Worm (Caenorhabditis elegans) whole organism, L3 larva: ENCODE measurements around the gene Y75B12A.2.
A peak's percentile ranks its signal among the peaks of the same experiment; 100 is the strongest.
"Not testable (repeated sequence)": the region's sequence is repeated elsewhere in the genome, so short reads cannot be mapped to it uniquely, and the experiment has no call there.

Source experiments
- R02D3.7 ChIP-seq: fragments of 150-350 bp; optimal IDR thresholded peaks from 2 replicates; lab custom pipeline; 2014; ENCODE audit warnings: missing biosample characterization, missing genetic modification characterization
- ZK546.5 ChIP-seq: sonication (generic microtip); optimal IDR thresholded peaks from 2 replicates; lab custom pipeline; 2017; ENCODE audit warnings: missing biosample characterization, missing genetic modification characterization
- aly-2 ChIP-seq: fragments of 150-350 bp; optimal IDR thresholded peaks from 2 replicates; lab custom pipeline; 2014; ENCODE audit warnings: missing biosample characterization, missing genetic modification characterization
- ama-1 ChIP-seq: fragments of 150-350 bp; optimal IDR thresholded peaks from 2 replicates; lab custom pipeline; 2018
- ceh-16 ChIP-seq: sonication (generic microtip); optimal IDR thresholded peaks from 2 replicates; lab custom pipeline; 2017; ENCODE audit warnings: missing biosample characterization, missing genetic modification characterization
- ceh-28 ChIP-seq: fragments of 150-350 bp; optimal IDR thresholded peaks from 2 replicates; lab custom pipeline; 2014; ENCODE audit warnings: missing biosample characterization, missing genetic modification reagents, missing genetic modification characterization
- ceh-82 ChIP-seq: fragments of 150-350 bp; optimal IDR thresholded peaks from 2 replicates; lab custom pipeline; 2014; ENCODE audit warnings: missing biosample characterization, missing genetic modification characterization
- ceh-9 ChIP-seq: sonication (generic microtip); optimal IDR thresholded peaks from 2 replicates; lab custom pipeline; 2018; ENCODE audit warnings: missing biosample characterization, missing genetic modification characterization
- daf-12 ChIP-seq: fragments of 150-350 bp; optimal IDR thresholded peaks from 2 replicates; lab custom pipeline; 2014; ENCODE audit warnings: missing biosample characterization, missing genetic modification reagents, missing genetic modification characterization
- egl-27 ChIP-seq: sonication (generic microtip); optimal IDR thresholded peaks from 4 replicates; lab custom pipeline; 2017; ENCODE audit warnings: missing biosample characterization, missing genetic modification reagents, missing genetic modification characterization
- egl-5 ChIP-seq: fragments of 150-350 bp; optimal IDR thresholded peaks from 2 replicates; lab custom pipeline; 2017; ENCODE audit warnings: missing biosample characterization, missing genetic modification reagents, missing genetic modification characterization, inconsistent platforms
- elt-1 ChIP-seq: fragments of 150-350 bp; optimal IDR thresholded peaks from 2 replicates; lab custom pipeline; 2014; ENCODE audit warnings: missing biosample characterization, missing genetic modification characterization
- elt-2 ChIP-seq: sonication (generic microtip); optimal IDR thresholded peaks from 2 replicates; lab custom pipeline; 2016; ENCODE audit warnings: missing genetic modification reagents, mild to moderate bottlenecking, missing genetic modification characterization, missing compliant biosample characterization
- elt-3 ChIP-seq, 3 experiments: fragments of 150-350 bp in 1 of 3; sonication (generic microtip) in 2 of 3; optimal IDR thresholded peaks; 2 replicates in 2 of 3; 4 replicates in 1 of 3; lab custom pipeline; 2014 to 2017; ENCODE audit warnings: missing biosample characterization in 3 of 3, missing genetic modification characterization in 3 of 3
- fkh-10 ChIP-seq: sonication (generic microtip); optimal IDR thresholded peaks from 2 replicates; lab custom pipeline; 2017; ENCODE audit warnings: missing biosample characterization, missing genetic modification reagents, missing genetic modification characterization
- fos-1 ChIP-seq: fragments of 150-350 bp; optimal IDR thresholded peaks from 2 replicates; lab custom pipeline; 2014; ENCODE audit warnings: missing biosample characterization, missing genetic modification characterization
- hmg-11 ChIP-seq: sonication (generic microtip); optimal IDR thresholded peaks from 2 replicates; lab custom pipeline; 2016; ENCODE audit warnings: missing genetic modification characterization, missing compliant biosample characterization
- jun-1 ChIP-seq: fragments of 150-350 bp; optimal IDR thresholded peaks from 2 replicates; lab custom pipeline; 2014; ENCODE audit warnings: missing biosample characterization, missing genetic modification reagents, missing genetic modification characterization
- lin-15B ChIP-seq: fragments of 150-350 bp; optimal IDR thresholded peaks from 2 replicates; lab custom pipeline; 2014; ENCODE audit warnings: missing biosample characterization, missing genetic modification characterization
- mdl-1 ChIP-seq: fragments of 150-350 bp; optimal IDR thresholded peaks from 2 replicates; lab custom pipeline; 2014; ENCODE audit warnings: missing biosample characterization, missing genetic modification characterization
- mml-1 ChIP-seq: fragments of 150-350 bp; sonication (generic microtip); optimal IDR thresholded peaks from 3 replicates; lab custom pipeline; 2014; ENCODE audit warnings: missing biosample characterization, missing genetic modification characterization
- nfya-1 ChIP-seq: sonication (generic microtip); optimal IDR thresholded peaks from 2 replicates; lab custom pipeline; 2017; ENCODE audit warnings: missing genetic modification characterization, mild to moderate bottlenecking, missing compliant biosample characterization, antibody characterized with exemption, moderate library complexity; ENCODE audit not compliant: insufficient read depth
- nhr-12 ChIP-seq: fragments of 150-350 bp; optimal IDR thresholded peaks from 2 replicates; lab custom pipeline; 2014; ENCODE audit warnings: missing biosample characterization, missing genetic modification characterization
- nhr-23 ChIP-seq: fragments of 150-350 bp; optimal IDR thresholded peaks from 2 replicates; lab custom pipeline; 2014; ENCODE audit warnings: missing biosample characterization, missing genetic modification reagents, missing genetic modification characterization
- nhr-237 ChIP-seq: fragments of 150-350 bp; optimal IDR thresholded peaks from 2 replicates; lab custom pipeline; 2014; ENCODE audit warnings: missing biosample characterization, missing genetic modification characterization
- nhr-28 ChIP-seq: fragments of 150-350 bp; optimal IDR thresholded peaks from 2 replicates; lab custom pipeline; 2014; ENCODE audit warnings: missing biosample characterization, missing genetic modification characterization
- nhr-67 ChIP-seq: fragments of 150-350 bp; optimal IDR thresholded peaks from 2 replicates; lab custom pipeline; 2014; ENCODE audit warnings: missing biosample characterization, missing genetic modification characterization
- nhr-76 ChIP-seq: fragments of 150-350 bp; sonication (generic microtip); optimal IDR thresholded peaks from 5 replicates; lab custom pipeline; 2014; ENCODE audit warnings: missing biosample characterization, missing genetic modification characterization
- nhr-77 ChIP-seq: fragments of 150-350 bp; optimal IDR thresholded peaks from 2 replicates; lab custom pipeline; 2014; ENCODE audit warnings: missing biosample characterization, missing genetic modification characterization
- pha-4 ChIP-seq: fragments of 150-350 bp; optimal IDR thresholded peaks from 2 replicates; lab custom pipeline; 2014; ENCODE audit warnings: missing biosample characterization, missing genetic modification reagents, missing genetic modification characterization
- pqm-1 ChIP-seq: fragments of 150-350 bp; optimal IDR thresholded peaks from 2 replicates; lab custom pipeline; 2017; ENCODE audit warnings: missing biosample characterization, missing genetic modification characterization, inconsistent platforms
- skn-1 ChIP-seq: fragments of 150-350 bp; optimal IDR thresholded peaks from 2 replicates; lab custom pipeline; 2014; ENCODE audit warnings: missing biosample characterization, missing genetic modification characterization
- snpc-4 ChIP-seq: fragments of 150-350 bp; optimal IDR thresholded peaks from 2 replicates; lab custom pipeline; 2014; ENCODE audit warnings: missing biosample characterization, missing genetic modification characterization
- tbx-2 ChIP-seq: sonication (generic microtip); optimal IDR thresholded peaks from 2 replicates; lab custom pipeline; 2016; ENCODE audit warnings: mild to moderate bottlenecking, missing genetic modification characterization, missing compliant biosample characterization
- unc-39 ChIP-seq: sonication (generic microtip); optimal IDR thresholded peaks from 4 replicates; lab custom pipeline; 2017; ENCODE audit warnings: missing biosample characterization, missing genetic modification characterization
- unc-62 ChIP-seq: fragments of 150-350 bp; sonication (generic microtip); optimal IDR thresholded peaks from 4 replicates; lab custom pipeline; 2014; ENCODE audit warnings: missing biosample characterization, missing genetic modification reagents, missing genetic modification characterization
- zag-1 ChIP-seq: fragments of 150-350 bp; optimal IDR thresholded peaks from 2 replicates; lab custom pipeline; 2014; ENCODE audit warnings: missing biosample characterization, missing genetic modification characterization
- ztf-11 ChIP-seq: fragments of 150-350 bp; optimal IDR thresholded peaks from 2 replicates; lab custom pipeline; 2014; ENCODE audit warnings: missing biosample characterization, missing genetic modification characterization
- ztf-4 ChIP-seq: fragments of 150-350 bp; optimal IDR thresholded peaks from 2 replicates; lab custom pipeline; 2014; ENCODE audit warnings: missing biosample characterization, missing genetic modification characterization

Y75B12A.2 gene

ce11 chrV:15125162-15125561 is 15.8 kb downstream of the Y75B12A.2 start, which contains the start of gene ugt-30:
TSS of gene ugt-30 (minus strand) at chrV:15125262.
- not testable (repeated sequence) for TF ChIP-seq egl-27, hmg-11, lin-15B (tag; lab: Kevin White, UChicago)

- TF ChIP-seq ZK546.5 (tag; lab: Kevin White, UChicago): no peak
- no peak for TF ChIP-seq R02D3.7 (tag; lab: Kevin White, UChicago)
- TF ChIP-seq ceh-82 (tag; lab: Kevin White, UChicago): no peak
- TF ChIP-seq mdl-1 (tag; lab: Kevin White, UChicago): no peak
- no peak for TF ChIP-seq skn-1 (tag; lab: Kevin White, UChicago)
- TF ChIP-seq, all 47 proteins: peak for 0
These were observed 18.1 kb downstream of the Y75B12A.2 start, which contains the start of gene srj-27 for ce11 chrV:15127413-15127812. TSS of gene srj-27 (minus strand) at chrV:15127513.

ce11 chrV:15127955-15128354 is 18.6 kb downstream of the Y75B12A.2 start, which contains the start of gene srr-7:
TSS of gene srr-7 (plus strand) at chrV:15128255.
- no peak for TF ChIP-seq pha-4 (tag; lab: Kevin White, UChicago)
- TF ChIP-seq nhr-28 (tag; lab: Kevin White, UChicago): no peak
- TF ChIP-seq ceh-9 (tag; lab: Kevin White, UChicago): no peak
- TF ChIP-seq nhr-67: no peak
- TF ChIP-seq fkh-10 (GFP tag; lab: Kevin White, UChicago): no peak
- no peak for TF ChIP-seq skn-1 (tag; lab: Kevin White, UChicago)
- no peak for TF ChIP-seq ama-1 (lab: Kevin White, UChicago)
- TF ChIP-seq, all 47 proteins: peak for 0

ce11 chrV:15132423-15132822 is 23.1 kb downstream of the Y75B12A.2 start, which contains the start of gene str-171:
TSS of gene str-171 (minus strand) at chrV:15132523.
- TF ChIP-seq nhr-12 (tag; lab: Kevin White, UChicago) (no peak), unc-62 (GFP tag; lab: Kevin White, UChicago) (no peak), egl-27 (tag; lab: Kevin White, UChicago) (no peak), nhr-237 (tag; lab: Kevin White, UChicago) (no peak), ztf-4 (tag; lab: Kevin White, UChicago) (no peak), ztf-11 (tag; lab: Kevin White, UChicago) (no peak), aly-2 (tag; lab: Kevin White, UChicago) (no peak), nhr-77 (tag; lab: Kevin White, UChicago) (no peak), unc-39 (no peak), elt-3 (tag; optimal IDR thresholded peaks at IDR 0.05; lab: Kevin White, UChicago) (no peak)

- TF ChIP-seq nfya-1 (tag; lab: Kevin White, UChicago) (no peak), elt-1 (tag; lab: Kevin White, UChicago) (no peak), fkh-10 (GFP tag; lab: Kevin White, UChicago) (no peak), pqm-1 (peak; percentile 47), ceh-28 (tag; lab: Kevin White, UChicago) (no peak), skn-1 (tag; lab: Kevin White, UChicago) (no peak), ZK546.5 (tag; lab: Kevin White, UChicago) (no peak), ztf-11 (tag; lab: Kevin White, UChicago) (no peak), nhr-237 (tag; lab: Kevin White, UChicago) (no peak), elt-2 (tag; lab: Kevin White, UChicago) (peak; percentile 62)
These were observed 24.5 kb downstream of the Y75B12A.2 start for ce11 chrV:15133812-15134211.

- TF ChIP-seq nhr-76 (tag; lab: Kevin White, UChicago) (no peak), snpc-4 (tag; lab: Kevin White, UChicago) (peak; percentile 79), unc-62 (GFP tag; lab: Kevin White, UChicago) (no peak), jun-1 (peak; percentile 39), nfya-1 (tag; lab: Kevin White, UChicago) (peak; percentile 84), nhr-23 (tag; lab: Kevin White, UChicago) (peak; percentile 75), nhr-28 (tag; lab: Kevin White, UChicago) (no peak), tbx-2 (tag; lab: Kevin White, UChicago) (no peak), skn-1 (tag; lab: Kevin White, UChicago) (peak; percentile 9), aly-2 (tag; lab: Kevin White, UChicago) (no peak), ceh-82 (tag; lab: Kevin White, UChicago) (peak; percentile 34), daf-12 (tag; lab: Kevin White, UChicago) (no peak), hmg-11 (tag; lab: Kevin White, UChicago) (no peak), ceh-16 (no peak), egl-5 (tag; lab: Kevin White, UChicago) (peak; percentile 21), ceh-28 (tag; lab: Kevin White, UChicago) (peak; percentile 42), fos-1 (tag; lab: Kevin White, UChicago) (no peak), elt-3 (tag; optimal IDR thresholded peaks at IDR 0.05; lab: Kevin White, UChicago) (peak in 1 of 3 experiments; percentile 66), ZK546.5 (tag; lab: Kevin White, UChicago) (no peak), ama-1 (lab: Kevin White, UChicago) (no peak), mdl-1 (tag; lab: Kevin White, UChicago) (no peak), ztf-4 (tag; lab: Kevin White, UChicago) (no peak), egl-27 (tag; lab: Kevin White, UChicago) (no peak), R02D3.7 (tag; lab: Kevin White, UChicago) (peak; percentile 69), nhr-67 (no peak), mml-1 (tag; lab: Kevin White, UChicago) (no peak), lin-15B (tag; lab: Kevin White, UChicago) (peak; percentile 94), zag-1 (tag; lab: Kevin White, UChicago) (no peak), elt-2 (tag; lab: Kevin White, UChicago) (peak; percentile 43), pqm-1 (peak; percentile 74)
These were observed 27.4 kb downstream of the Y75B12A.2 start, which contains the start of gene aipl-1 for ce11 chrV:15136772-15137171. TSS of gene aipl-1 (minus strand) at chrV:15136801.
